Worm (Caenorhabditis elegans) whole organism, L3 larva: ENCODE data around the gene lgc-46.

ENCODE experiments used
- R02D3.7 ChIP-seq: fragments of 150-350 bp; optimal IDR thresholded peaks from 2 replicates; lab custom pipeline; 2014; ENCODE audit warnings: missing biosample characterization, missing genetic modification characterization
- ama-1 ChIP-seq: fragments of 150-350 bp; optimal IDR thresholded peaks from 2 replicates; lab custom pipeline; 2018
- ceh-16 ChIP-seq: sonication (generic microtip); optimal IDR thresholded peaks from 2 replicates; lab custom pipeline; 2017; ENCODE audit warnings: missing biosample characterization, missing genetic modification characterization
- ceh-28 ChIP-seq: fragments of 150-350 bp; optimal IDR thresholded peaks from 2 replicates; lab custom pipeline; 2014; ENCODE audit warnings: missing biosample characterization, missing genetic modification reagents, missing genetic modification characterization
- ceh-82 ChIP-seq: fragments of 150-350 bp; optimal IDR thresholded peaks from 2 replicates; lab custom pipeline; 2014; ENCODE audit warnings: missing biosample characterization, missing genetic modification characterization
- ceh-9 ChIP-seq: sonication (generic microtip); optimal IDR thresholded peaks from 2 replicates; lab custom pipeline; 2018; ENCODE audit warnings: missing biosample characterization, missing genetic modification characterization
- daf-12 ChIP-seq: fragments of 150-350 bp; optimal IDR thresholded peaks from 2 replicates; lab custom pipeline; 2014; ENCODE audit warnings: missing biosample characterization, missing genetic modification reagents, missing genetic modification characterization
- egl-27 ChIP-seq: sonication (generic microtip); optimal IDR thresholded peaks from 4 replicates; lab custom pipeline; 2017; ENCODE audit warnings: missing biosample characterization, missing genetic modification reagents, missing genetic modification characterization
- egl-5 ChIP-seq: fragments of 150-350 bp; optimal IDR thresholded peaks from 2 replicates; lab custom pipeline; 2017; ENCODE audit warnings: missing biosample characterization, missing genetic modification reagents, missing genetic modification characterization, inconsistent platforms
- elt-1 ChIP-seq: fragments of 150-350 bp; optimal IDR thresholded peaks from 2 replicates; lab custom pipeline; 2014; ENCODE audit warnings: missing biosample characterization, missing genetic modification characterization
- elt-2 ChIP-seq: sonication (generic microtip); optimal IDR thresholded peaks from 2 replicates; lab custom pipeline; 2016; ENCODE audit warnings: missing genetic modification reagents, mild to moderate bottlenecking, missing genetic modification characterization, missing compliant biosample characterization
- elt-3 ChIP-seq, 3 experiments: fragments of 150-350 bp in 1 of 3; sonication (generic microtip) in 2 of 3; optimal IDR thresholded peaks; 2 replicates in 2 of 3; 4 replicates in 1 of 3; lab custom pipeline; 2014 to 2017; ENCODE audit warnings: missing biosample characterization in 3 of 3, missing genetic modification characterization in 3 of 3
- eor-1 ChIP-seq, 2 experiments: fragments of 150-350 bp; optimal IDR thresholded peaks; 2 replicates each; lab custom pipeline; 2014 to 2018; ENCODE audit warnings: missing biosample characterization in 2 of 2, missing genetic modification characterization in 2 of 2
- fkh-2 ChIP-seq: fragments of 150-350 bp; optimal IDR thresholded peaks from 2 replicates; lab custom pipeline; 2014; ENCODE audit warnings: missing biosample characterization, missing genetic modification reagents, missing genetic modification characterization
- hmg-11 ChIP-seq: sonication (generic microtip); optimal IDR thresholded peaks from 2 replicates; lab custom pipeline; 2016; ENCODE audit warnings: missing genetic modification characterization, missing compliant biosample characterization
- jun-1 ChIP-seq: fragments of 150-350 bp; optimal IDR thresholded peaks from 2 replicates; lab custom pipeline; 2014; ENCODE audit warnings: missing biosample characterization, missing genetic modification reagents, missing genetic modification characterization
- lin-15B ChIP-seq: fragments of 150-350 bp; optimal IDR thresholded peaks from 2 replicates; lab custom pipeline; 2014; ENCODE audit warnings: missing biosample characterization, missing genetic modification characterization
- lin-39 ChIP-seq: fragments of 150-350 bp; optimal IDR thresholded peaks from 2 replicates; lab custom pipeline; 2018; ENCODE audit warnings: missing biosample characterization, missing genetic modification reagents, missing genetic modification characterization
- lsy-12 ChIP-seq: sonication (generic microtip); optimal IDR thresholded peaks from 2 replicates; lab custom pipeline; 2016; ENCODE audit warnings: mild to moderate bottlenecking, missing genetic modification characterization, missing compliant biosample characterization
- mdl-1 ChIP-seq: fragments of 150-350 bp; optimal IDR thresholded peaks from 2 replicates; lab custom pipeline; 2014; ENCODE audit warnings: missing biosample characterization, missing genetic modification characterization
- mml-1 ChIP-seq: fragments of 150-350 bp; sonication (generic microtip); optimal IDR thresholded peaks from 3 replicates; lab custom pipeline; 2014; ENCODE audit warnings: missing biosample characterization, missing genetic modification characterization
- nfya-1 ChIP-seq: sonication (generic microtip); optimal IDR thresholded peaks from 2 replicates; lab custom pipeline; 2017; ENCODE audit warnings: missing genetic modification characterization, mild to moderate bottlenecking, missing compliant biosample characterization, antibody characterized with exemption, moderate library complexity; ENCODE audit not compliant: insufficient read depth
- nhr-11 ChIP-seq: fragments of 150-350 bp; optimal IDR thresholded peaks from 2 replicates; lab custom pipeline; 2014; ENCODE audit warnings: missing biosample characterization, missing genetic modification characterization
- nhr-12 ChIP-seq: fragments of 150-350 bp; optimal IDR thresholded peaks from 2 replicates; lab custom pipeline; 2014; ENCODE audit warnings: missing biosample characterization, missing genetic modification characterization
- nhr-28 ChIP-seq: fragments of 150-350 bp; optimal IDR thresholded peaks from 2 replicates; lab custom pipeline; 2014; ENCODE audit warnings: missing biosample characterization, missing genetic modification characterization
- nhr-67 ChIP-seq: fragments of 150-350 bp; optimal IDR thresholded peaks from 2 replicates; lab custom pipeline; 2014; ENCODE audit warnings: missing biosample characterization, missing genetic modification characterization
- nhr-77 ChIP-seq: fragments of 150-350 bp; optimal IDR thresholded peaks from 2 replicates; lab custom pipeline; 2014; ENCODE audit warnings: missing biosample characterization, missing genetic modification characterization
- pha-4 ChIP-seq: fragments of 150-350 bp; optimal IDR thresholded peaks from 2 replicates; lab custom pipeline; 2014; ENCODE audit warnings: missing biosample characterization, missing genetic modification reagents, missing genetic modification characterization
- pqm-1 ChIP-seq: fragments of 150-350 bp; optimal IDR thresholded peaks from 2 replicates; lab custom pipeline; 2017; ENCODE audit warnings: missing biosample characterization, missing genetic modification characterization, inconsistent platforms
- sea-2 ChIP-seq: fragments of 150-350 bp; sonication (generic microtip); optimal IDR thresholded peaks from 4 replicates; lab custom pipeline; 2014; ENCODE audit warnings: missing biosample characterization, missing genetic modification reagents, missing genetic modification characterization
- skn-1 ChIP-seq: fragments of 150-350 bp; optimal IDR thresholded peaks from 2 replicates; lab custom pipeline; 2014; ENCODE audit warnings: missing biosample characterization, missing genetic modification characterization
- unc-39 ChIP-seq: sonication (generic microtip); optimal IDR thresholded peaks from 4 replicates; lab custom pipeline; 2017; ENCODE audit warnings: missing biosample characterization, missing genetic modification characterization
- unc-62 ChIP-seq: fragments of 150-350 bp; sonication (generic microtip); optimal IDR thresholded peaks from 4 replicates; lab custom pipeline; 2014; ENCODE audit warnings: missing biosample characterization, missing genetic modification reagents, missing genetic modification characterization
- zag-1 ChIP-seq: fragments of 150-350 bp; optimal IDR thresholded peaks from 2 replicates; lab custom pipeline; 2014; ENCODE audit warnings: missing biosample characterization, missing genetic modification characterization
- ztf-4 ChIP-seq: fragments of 150-350 bp; optimal IDR thresholded peaks from 2 replicates; lab custom pipeline; 2014; ENCODE audit warnings: missing biosample characterization, missing genetic modification characterization

The lgc-46 gene

DNA sequence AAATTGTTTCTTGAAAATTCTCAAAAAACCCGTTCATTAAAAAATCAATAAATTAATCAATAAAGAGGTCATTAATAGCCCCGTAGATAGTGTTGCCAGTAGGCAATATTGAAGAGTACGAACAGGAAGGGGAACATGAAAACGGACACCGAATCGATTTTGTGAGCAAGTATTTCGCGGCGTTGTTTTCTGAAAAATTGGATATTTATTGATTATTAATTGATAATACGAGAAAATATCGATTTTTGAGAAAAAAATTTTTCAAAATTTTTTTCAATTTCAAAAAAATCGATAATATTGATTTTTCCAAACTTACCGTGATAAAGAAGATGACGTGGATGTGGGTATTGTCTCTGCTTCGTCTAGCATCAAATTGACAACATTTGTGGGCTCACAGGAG lies 10.3 kb downstream of the lgc-46 start:
- TF ChIP-seq nhr-28 = no peak
- peak; percentile 70 for TF ChIP-seq ceh-28 (tag; lab: Kevin White, UChicago)
- no peak for TF ChIP-seq daf-12 (tag; lab: Kevin White, UChicago)
- no peak for TF ChIP-seq nhr-11 (tag; lab: Kevin White, UChicago)
- TF ChIP-seq ceh-16 (tag; lab: Kevin White, UChicago) = no peak
- TF ChIP-seq, all 47 proteins: peak for 1

DNA sequence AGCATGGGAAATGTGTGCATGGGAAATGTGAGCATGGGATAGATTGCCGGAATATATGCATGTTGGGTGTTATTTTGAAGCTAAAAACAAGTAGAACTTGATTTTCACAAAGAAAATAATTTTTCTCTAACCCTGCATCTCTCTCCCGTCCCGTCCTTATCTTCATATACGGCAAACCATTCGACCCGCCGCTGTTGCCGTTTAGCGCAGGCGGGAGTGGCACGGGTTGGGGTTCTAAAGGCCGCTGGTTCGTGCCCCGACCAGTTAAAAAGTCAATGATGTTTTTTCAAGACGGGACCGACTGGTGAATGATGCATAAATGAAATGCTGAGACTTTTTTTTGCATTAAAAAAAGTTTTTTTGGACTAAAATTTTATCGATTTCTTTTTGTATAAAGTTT lies 13.6 kb downstream of the lgc-46 start:
- TF ChIP-seq nfya-1 (tag; lab: Kevin White, UChicago) (peak; percentile 41), ceh-9 (tag; lab: Kevin White, UChicago) (no peak), lin-39 (peak; percentile 58), skn-1 (peak; percentile 35), pha-4 (peak; percentile 14), elt-2 (tag; lab: Kevin White, UChicago) (peak; percentile 37), nhr-11 (tag; lab: Kevin White, UChicago) (no peak), mml-1 (tag; lab: Kevin White, UChicago) (no peak), lsy-12 (tag; lab: Kevin White, UChicago) (peak; percentile 37), R02D3.7 (tag; lab: Kevin White, UChicago) (no peak), hmg-11 (tag; lab: Kevin White, UChicago) (peak; percentile 50)

DNA sequence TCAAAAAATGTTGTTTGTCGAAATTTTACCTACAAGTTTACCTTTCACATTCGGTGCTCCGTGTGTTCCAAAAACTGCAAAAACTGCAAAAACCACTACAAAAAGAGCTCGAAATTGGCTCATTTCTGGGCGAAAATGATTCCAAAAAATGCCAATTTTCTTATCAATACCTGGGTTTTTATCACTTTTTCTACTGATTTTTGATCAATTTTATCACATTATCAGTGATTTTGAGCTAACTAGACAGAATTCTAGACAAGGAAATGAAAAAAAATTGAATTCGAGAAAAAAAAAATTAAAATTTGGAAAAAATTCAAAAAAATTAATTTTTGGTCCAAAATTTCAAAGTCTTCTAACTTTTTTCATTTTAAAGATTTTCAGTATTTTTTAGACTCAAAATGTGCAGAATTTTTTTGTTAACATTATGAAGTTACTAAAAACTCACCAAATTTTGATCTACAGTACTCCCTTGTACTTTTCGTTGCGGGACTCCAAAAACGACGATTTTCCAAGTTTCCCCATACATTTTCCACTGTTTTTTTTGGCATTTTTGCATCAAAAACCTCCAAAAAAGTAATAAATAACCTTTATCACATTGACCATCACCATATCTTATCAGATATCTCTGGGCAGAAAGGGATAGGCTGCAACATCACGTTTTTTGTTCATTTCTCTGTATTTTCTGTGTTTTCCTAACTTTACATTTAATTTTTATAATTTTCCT lies 19.9 kb downstream of the lgc-46 start, which contains the start of the genes F58B6.1 and acsd-1:
Gene F58B6.1 (minus strand): TSS at position 133 of the 724 bp plus-strand sequence.
Gene acsd-1 (plus strand): TSS at position 674 of the 724 bp plus-strand sequence.
- TF ChIP-seq ceh-16 (tag; lab: Kevin White, UChicago) (no peak), elt-2 (tag; lab: Kevin White, UChicago) (peak; percentile 61), ztf-4 (tag; lab: Kevin White, UChicago) (no peak), elt-3 (tag; optimal IDR thresholded peaks at IDR 0.05; lab: Kevin White, UChicago) (peak in 1 of 3 experiments; percentile 50)

DNA sequence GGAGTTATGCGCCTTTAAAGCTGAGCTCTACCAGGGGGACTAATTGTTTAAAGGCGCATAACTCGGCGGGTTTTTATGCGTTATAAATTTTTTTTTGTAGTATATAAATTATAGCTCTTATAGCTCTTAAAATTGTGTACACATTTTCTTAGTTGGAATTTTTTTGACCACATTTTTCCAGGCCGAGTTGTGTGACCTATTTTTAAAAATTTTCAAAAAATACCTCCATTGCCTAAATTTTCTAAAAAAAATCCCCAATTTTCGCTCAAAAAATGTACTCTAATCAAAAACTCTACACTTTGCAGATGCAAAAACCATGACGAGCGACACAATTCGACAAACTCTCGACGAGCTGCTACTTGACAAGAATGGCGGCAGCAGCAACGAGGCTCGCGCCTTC lies 32.9 kb downstream of the lgc-46 start, which contains the start of gene exc-6:
Gene exc-6 (plus strand): TSS at position 301 of the 400 bp plus-strand sequence.
- TF ChIP-seq fkh-2 (tag; lab: Kevin White, UChicago) (no peak), pqm-1 (tag; lab: Kevin White, UChicago) (no peak), ama-1 (lab: Kevin White, UChicago) (no peak), pha-4 (no peak), zag-1 (tag; lab: Kevin White, UChicago) (no peak), nhr-11 (tag; lab: Kevin White, UChicago) (no peak), lsy-12 (tag; lab: Kevin White, UChicago) (no peak), nhr-77 (no peak), ceh-82 (tag; lab: Kevin White, UChicago) (no peak), lin-15B (tag; lab: Kevin White, UChicago) (no peak), elt-1 (tag; lab: Kevin White, UChicago) (no peak)

DNA sequence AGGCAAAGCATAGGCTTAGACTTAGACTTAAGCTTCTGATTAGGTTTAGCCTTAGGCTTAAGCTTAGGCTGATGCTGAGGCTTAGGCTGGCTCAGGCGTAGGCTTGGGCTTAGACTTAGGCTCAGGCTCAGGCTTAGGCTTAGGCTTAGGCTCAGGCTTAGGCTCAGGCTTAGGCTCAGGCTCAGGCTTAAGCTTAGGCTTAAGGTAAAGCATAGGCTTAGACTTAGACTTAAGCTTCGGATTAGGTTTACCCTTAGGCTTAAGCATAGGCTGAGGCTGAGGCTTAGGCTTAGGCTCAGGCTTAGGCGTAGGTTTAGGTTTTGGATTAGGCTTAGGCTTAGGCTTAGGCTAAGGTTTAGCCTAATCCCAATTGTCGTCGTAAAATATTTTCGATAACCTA lies 36.3 kb downstream of the lgc-46 start:
- TF ChIP-seq unc-39 (tag; lab: Kevin White, UChicago) (no peak), egl-27 (no peak), egl-5 (tag; lab: Kevin White, UChicago) (no peak), eor-1 (tag; optimal IDR thresholded peaks at IDR 0.05; lab: Kevin White, UChicago) (no peak), pqm-1 (tag; lab: Kevin White, UChicago) (no peak), nhr-67 (tag; lab: Kevin White, UChicago) (no peak), mdl-1 (tag; lab: Kevin White, UChicago) (no peak), lsy-12 (tag; lab: Kevin White, UChicago) (no peak), nhr-77 (no peak)

DNA sequence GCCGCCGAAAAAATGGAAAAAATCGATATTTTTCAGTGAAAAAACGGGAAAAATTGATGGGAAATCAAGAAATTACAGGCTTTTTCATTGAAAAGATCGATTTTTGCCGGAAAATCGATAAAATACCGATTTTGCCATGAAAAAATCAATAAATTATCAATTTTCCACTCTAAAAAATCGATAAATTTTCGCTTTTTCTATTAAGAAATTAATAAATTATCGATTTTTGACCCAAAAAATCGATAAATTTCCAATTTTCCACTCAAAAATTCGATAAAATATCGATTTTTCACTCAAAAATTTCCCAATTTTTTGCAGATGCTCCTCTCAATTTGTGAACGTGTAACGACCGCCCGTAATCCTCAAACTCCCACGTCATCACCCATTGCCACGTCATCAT lies 41.4 kb downstream of the lgc-46 start:
- TF ChIP-seq nhr-12 (tag; lab: Kevin White, UChicago) = no peak
- TF ChIP-seq nfya-1 (tag; lab: Kevin White, UChicago) = no peak
- no peak for TF ChIP-seq unc-62
- TF ChIP-seq jun-1 (tag; lab: Kevin White, UChicago) = no peak
- TF ChIP-seq ceh-28 (tag; lab: Kevin White, UChicago) = peak; percentile 87
- TF ChIP-seq sea-2 = no peak
